Fruit fly (Drosophila melanogaster) whole organism, embryonic: ENCODE measurements around the gene mRpS9.
A peak's percentile ranks its signal among the peaks of the same experiment; 100 is the strongest.

Source experiments
- Atf3 ChIP-seq: fragments of 200-800 bp; sonication (Bioruptor generic); optimal IDR thresholded peaks from 3 replicates; lab custom pipeline; 2016; ENCODE audit warnings: missing biosample characterization, missing genetic modification characterization
- CG10267 ChIP-seq: fragments of 200-800 bp; sonication (Bioruptor generic); optimal IDR thresholded peaks from 2 replicates; lab custom pipeline; 2018; ENCODE audit warnings: missing biosample characterization, mild to moderate bottlenecking, missing genetic modification characterization, moderate library complexity
- CG10654 ChIP-seq: fragments of 200-800 bp; sonication (Bioruptor generic); optimal IDR thresholded peaks from 2 replicates; lab custom pipeline; 2016; ENCODE audit warnings: missing biosample characterization, missing genetic modification characterization
- CG11456 ChIP-seq: fragments of 200-800 bp; sonication (Bioruptor generic); IDR thresholded peaks from 3 replicates; pipeline ENCODE4 v1.3.6; 2022; ENCODE audit warnings: missing biosample characterization, missing genetic modification characterization
- CG12299 ChIP-seq: fragments of 200-800 bp; sonication (Bioruptor generic); optimal IDR thresholded peaks from 2 replicates; lab custom pipeline; 2018; ENCODE audit warnings: missing biosample characterization, mild to moderate bottlenecking, missing genetic modification characterization
- CG13287 ChIP-seq: fragments of 200-800 bp; sonication (Bioruptor generic); IDR thresholded peaks from 2 replicates; pipeline ENCODE4 v1.3.6; 2022; ENCODE audit warnings: missing biosample characterization, missing genetic modification characterization; ENCODE audit not compliant: partially characterized antibody
- CG13894 ChIP-seq: fragments of 200-800 bp; sonication (Bioruptor generic); optimal IDR thresholded peaks from 3 replicates; lab custom pipeline; 2018; ENCODE audit warnings: missing biosample characterization, mild to moderate bottlenecking, missing genetic modification characterization, moderate library complexity
- CG14050 ChIP-seq: fragments of 200-800 bp; sonication (Bioruptor generic); IDR thresholded peaks from 3 replicates; pipeline ENCODE4 v1.3.6; 2022; ENCODE audit warnings: missing biosample characterization, missing genetic modification characterization
- CG1602 ChIP-seq: fragments of 200-800 bp; sonication (Bioruptor generic); optimal IDR thresholded peaks from 3 replicates; lab custom pipeline; 2016; ENCODE audit warnings: missing biosample characterization, missing genetic modification characterization
- CG16815 ChIP-seq: fragments of 200-800 bp; sonication (Bioruptor generic); optimal IDR thresholded peaks from 3 replicates; lab custom pipeline; 2017; ENCODE audit warnings: missing biosample characterization, mild to moderate bottlenecking, missing genetic modification characterization
- CG17385 ChIP-seq: fragments of 200-800 bp; sonication (Bioruptor generic); optimal IDR thresholded peaks from 3 replicates; lab custom pipeline; 2018; ENCODE audit warnings: missing biosample characterization, mild to moderate bottlenecking, missing genetic modification characterization
- CG18011 ChIP-seq: fragments of 200-800 bp; sonication (Bioruptor generic); optimal IDR thresholded peaks from 2 replicates; lab custom pipeline; 2017; ENCODE audit warnings: missing biosample characterization, missing genetic modification characterization, mild to moderate bottlenecking, moderate library complexity, missing genotype
- CG18599 ChIP-seq: fragments of 200-800 bp; sonication (Bioruptor generic); optimal IDR thresholded peaks from 3 replicates; lab custom pipeline; 2017; ENCODE audit warnings: missing biosample characterization, missing genetic modification characterization, mild to moderate bottlenecking, moderate library complexity, missing genetic modification reagents
- CG32767 ChIP-seq: fragments of 200-800 bp; sonication (Bioruptor generic); IDR thresholded peaks from 2 replicates; pipeline ENCODE4 v1.3.6; 2022; ENCODE audit warnings: missing biosample characterization, missing genetic modification characterization
- CG3407 ChIP-seq: fragments of 200-800 bp; sonication (Bioruptor generic); optimal IDR thresholded peaks from 2 replicates; lab custom pipeline; 2018; ENCODE audit warnings: missing biosample characterization, mild to moderate bottlenecking, missing genetic modification characterization
- CG4730 ChIP-seq: fragments of 200-800 bp; sonication (Bioruptor generic); IDR thresholded peaks from 2 replicates; pipeline ENCODE4 v1.3.6; 2022; ENCODE audit warnings: missing biosample characterization, missing genetic modification characterization
- CG8765 ChIP-seq: fragments of 200-800 bp; sonication (Bioruptor generic); IDR thresholded peaks from 2 replicates; pipeline ENCODE4 v1.3.6; 2022; ENCODE audit warnings: missing biosample characterization, missing genetic modification characterization
- CTCF ChIP-seq: fragments of 200-800 bp; sonication (Bioruptor generic); optimal IDR thresholded peaks from 2 replicates; lab custom pipeline; 2017; ENCODE audit warnings: missing biosample characterization, mild to moderate bottlenecking, missing genetic modification characterization, moderate library complexity
- Dbx ChIP-seq: fragments of 200-800 bp; sonication (Bioruptor generic); IDR thresholded peaks from 3 replicates; pipeline ENCODE4 v1.3.6; 2022; ENCODE audit warnings: missing biosample characterization, missing genetic modification characterization
- Dfd ChIP-seq, 2 experiments: fragments of >200 bp; optimal IDR thresholded peaks; 2 replicates each; lab custom pipeline; 2017; ENCODE audit warnings: missing biosample characterization in 2 of 2, missing genetic modification characterization in 2 of 2
- Ets65A ChIP-seq: fragments of 200-800 bp; sonication (Bioruptor generic); peaks from one replicate; lab custom pipeline; 2016; ENCODE audit warnings: missing biosample characterization, missing genetic modification characterization
- Fer1 ChIP-seq: fragments of 200-800 bp; sonication (Bioruptor generic); optimal IDR thresholded peaks from 2 replicates; lab custom pipeline; 2017; ENCODE audit warnings: missing biosample characterization, mild to moderate bottlenecking, missing genetic modification characterization
- H2.0 ChIP-seq: fragments of 200-800 bp; sonication (Bioruptor generic); IDR thresholded peaks from 2 replicates; pipeline ENCODE4 v1.3.6; 2022; ENCODE audit warnings: missing biosample characterization, missing genetic modification characterization
- MESR4 ChIP-seq: fragments of 200-800 bp; sonication (Bioruptor generic); optimal IDR thresholded peaks from 2 replicates; lab custom pipeline; 2018; ENCODE audit warnings: missing biosample characterization, mild to moderate bottlenecking, missing genetic modification characterization, moderate library complexity
- MTF-1 ChIP-seq: fragments of 200-800 bp; sonication (Bioruptor generic); optimal IDR thresholded peaks from 2 replicates; lab custom pipeline; 2018; ENCODE audit warnings: missing biosample characterization, mild to moderate bottlenecking, missing genetic modification characterization, borderline replicate concordance
- Mes4 ChIP-seq: fragments of 200-800 bp; sonication (Bioruptor generic); optimal IDR thresholded peaks from 2 replicates; lab custom pipeline; 2016; ENCODE audit warnings: missing biosample characterization, missing genetic modification characterization
- Oli ChIP-seq: fragments of 200-800 bp; sonication (Bioruptor generic); optimal IDR thresholded peaks from 2 replicates; lab custom pipeline; 2018; ENCODE audit warnings: missing biosample characterization, mild to moderate bottlenecking, missing genetic modification characterization, moderate library complexity
- Pdp1 ChIP-seq, 2 experiments: fragments of 200-800 bp; sonication (Bioruptor generic); optimal IDR thresholded peaks; 3 replicates each; lab custom pipeline; 2016; ENCODE audit warnings: missing biosample characterization in 2 of 2, missing genetic modification characterization in 2 of 2, mild to moderate bottlenecking in 1 of 2, moderate library complexity in 1 of 2
- Ravus ChIP-seq: fragments of 200-800 bp; sonication (Bioruptor generic); IDR thresholded peaks from 2 replicates; pipeline ENCODE4 v1.3.6; 2022; ENCODE audit warnings: missing biosample characterization, missing genetic modification characterization
- Usf ChIP-seq: fragments of 200-800 bp; sonication (Bioruptor generic); optimal IDR thresholded peaks from 2 replicates; lab custom pipeline; 2017; ENCODE audit warnings: missing genotype, missing biosample characterization, missing genetic modification characterization
- aop ChIP-seq: fragments of 200-800 bp; sonication (Bioruptor generic); IDR thresholded peaks from 2 replicates; pipeline ENCODE4 v1.3.6; 2022; ENCODE audit warnings: missing biosample characterization, missing genetic modification characterization
- chif ChIP-seq, 2 experiments: fragments of 200-800 bp; sonication (Bioruptor generic); optimal IDR thresholded peaks; 3 replicates each; lab custom pipeline; 2016; ENCODE audit warnings: missing biosample characterization in 2 of 2, missing genetic modification characterization in 2 of 2
- dmrt11E ChIP-seq: fragments of 200-800 bp; sonication (Bioruptor generic); optimal IDR thresholded peaks from 3 replicates; lab custom pipeline; 2018; ENCODE audit warnings: missing biosample characterization, mild to moderate bottlenecking, missing genetic modification characterization, moderate library complexity
- dpn ChIP-seq, 2 experiments: fragments of 200-800 bp; sonication (Bioruptor generic); optimal IDR thresholded peaks; 3 replicates each; lab custom pipeline; 2016; ENCODE audit warnings: missing biosample characterization in 2 of 2, missing genetic modification characterization in 2 of 2
- eve ChIP-seq, 2 experiments: fragments of >200 bp; optimal IDR thresholded peaks; 2 replicates each; lab custom pipeline; 2017; ENCODE audit warnings: missing biosample characterization in 2 of 2, missing genetic modification characterization in 2 of 2
- fd64A ChIP-seq: fragments of 200-800 bp; sonication (Bioruptor generic); optimal IDR thresholded peaks from 3 replicates; lab custom pipeline; 2018; ENCODE audit warnings: missing biosample characterization, mild to moderate bottlenecking, missing genetic modification characterization
- fu2 ChIP-seq: fragments of 200-800 bp; sonication (Bioruptor generic); optimal IDR thresholded peaks from 2 replicates; lab custom pipeline; 2016; ENCODE audit warnings: missing biosample characterization, missing genetic modification characterization
- gsb-n ChIP-seq: fragments of 200-800 bp; sonication (Bioruptor generic); optimal IDR thresholded peaks from 3 replicates; lab custom pipeline; 2018; ENCODE audit warnings: missing biosample characterization, mild to moderate bottlenecking, missing genetic modification characterization
- lilli ChIP-seq: fragments of 200-800 bp; sonication (Bioruptor generic); optimal IDR thresholded peaks from 3 replicates; lab custom pipeline; 2016; ENCODE audit warnings: missing biosample characterization, missing genetic modification characterization
- lov ChIP-seq, 2 experiments: fragments of 200-800 bp in 1 of 2; fragments of >200 bp in 1 of 2; sonication (Bioruptor generic) in 1 of 2; IDR thresholded peaks in 1 of 2; optimal IDR thresholded peaks in 1 of 2; 2 replicates in 1 of 2; 3 replicates in 1 of 2; pipeline versions ENCODE4 v1.3.6 to Lab custom; 2017 to 2022; ENCODE audit warnings: missing biosample characterization in 1 of 2, missing genetic modification characterization in 1 of 2
- luna ChIP-seq: fragments of 200-800 bp; sonication (Bioruptor generic); optimal IDR thresholded peaks from 2 replicates; lab custom pipeline; 2016; ENCODE audit warnings: missing biosample characterization, missing genetic modification characterization
- mld ChIP-seq: fragments of 200-800 bp; sonication (Bioruptor generic); IDR thresholded peaks from 3 replicates; pipeline ENCODE4 v1.3.6; 2022; ENCODE audit warnings: missing biosample characterization, missing genetic modification characterization; ENCODE audit not compliant: partially characterized antibody
- rib ChIP-seq: fragments of 200-800 bp; sonication (Bioruptor generic); IDR thresholded peaks from 2 replicates; pipeline ENCODE4 v1.3.6; 2022; ENCODE audit warnings: missing biosample characterization, missing genetic modification characterization
- ssp ChIP-seq: fragments of 200-800 bp; sonication (Bioruptor generic); IDR thresholded peaks from 2 replicates; pipeline ENCODE4 v1.3.6; 2022; ENCODE audit warnings: missing biosample characterization, missing genetic modification characterization
- tin ChIP-seq: fragments of 200-800 bp; sonication (Bioruptor generic); optimal IDR thresholded peaks from 3 replicates; lab custom pipeline; 2016; ENCODE audit warnings: missing biosample characterization, missing genetic modification characterization
- ttk ChIP-seq: fragments of 200-800 bp; sonication (Bioruptor generic); IDR thresholded peaks from 2 replicates; pipeline ENCODE4 v2.1.2; 2022; ENCODE audit warnings: missing biosample characterization, missing genetic modification characterization
- twi ChIP-seq: fragments of 200-800 bp; optimal IDR thresholded peaks from 2 replicates; lab custom pipeline; 2019; ENCODE audit warnings: missing biosample characterization, mild to moderate bottlenecking, missing genetic modification characterization, moderate library complexity
- vvl ChIP-seq: fragments of 200-800 bp; sonication (Bioruptor generic); IDR thresholded peaks from 2 replicates; pipeline ENCODE4 v1.3.6; 2022; ENCODE audit warnings: missing biosample characterization, missing genetic modification characterization
- zfh1 ChIP-seq: fragments of 200-800 bp; sonication (Bioruptor generic); IDR thresholded peaks from 3 replicates; pipeline ENCODE4 v1.3.6; 2022; ENCODE audit warnings: missing biosample characterization, missing genetic modification characterization

mRpS9 gene

DNA sequence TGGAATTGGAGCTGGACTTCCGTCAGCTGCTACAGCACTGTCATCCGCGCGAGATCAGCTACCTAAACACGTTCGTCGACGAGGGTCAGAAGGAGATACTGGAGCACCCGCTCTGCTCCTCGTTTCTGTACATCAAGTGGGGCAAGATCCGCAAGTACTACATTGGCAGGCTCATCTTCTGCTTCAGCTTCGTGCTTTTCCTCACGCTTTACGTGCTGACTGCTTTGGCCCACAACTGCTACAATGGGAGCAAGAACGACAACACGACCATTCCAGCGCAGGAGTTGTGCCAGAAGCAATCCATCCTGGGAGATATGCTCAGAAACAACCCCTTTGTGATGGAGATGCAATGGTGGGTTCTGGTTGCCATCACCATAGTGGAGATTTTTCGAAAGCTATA is 3.2 kb downstream of the mRpS9 start:
- TF ChIP-seq Dbx (GFP tag; lab: Robert Waterston, UW) (no peak), Ets65A (GFP tag; lab: Kevin White, UChicago) (peak; percentile 94), CG3407 (GFP tag; lab: Kevin White, UChicago) (no peak)

DNA sequence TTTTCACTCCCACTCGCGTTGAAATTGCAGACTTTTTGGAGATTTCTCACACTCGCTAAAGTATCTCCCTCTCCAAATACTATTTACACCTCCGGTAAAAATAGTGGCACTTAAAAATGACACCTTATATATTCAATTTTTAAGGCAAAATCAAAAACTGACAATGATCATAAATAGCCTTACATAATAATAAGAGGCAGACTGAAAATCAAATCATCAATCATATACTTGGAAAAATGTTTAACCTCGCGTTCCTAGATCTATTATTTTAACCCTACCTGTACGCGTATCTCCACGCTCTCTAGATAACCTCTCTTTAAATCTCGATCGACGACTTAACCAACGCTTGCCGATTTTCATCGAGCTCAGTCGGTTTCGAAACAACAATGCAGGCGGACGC is 7.0 kb downstream of the mRpS9 start:
- peak; percentile 70 for TF ChIP-seq Oli (tag; lab: Kevin White, UChicago)
- TF ChIP-seq CG18599 (GFP tag; lab: Kevin White, UChicago) = no peak
- TF ChIP-seq luna = no peak
- peak in 1 of 2 experiments; percentile 24 for TF ChIP-seq chif (GFP tag; optimal IDR thresholded peaks at IDR 0.05; lab: Kevin White, UChicago)
- peak; percentile 74 for TF ChIP-seq CG17385
- TF ChIP-seq CG14050 = peak; percentile 72
- TF ChIP-seq Dfd (GFP tag; optimal IDR thresholded peaks at IDR 0.05; lab: Kevin White, UChicago) = no peak
- no peak for TF ChIP-seq Usf
- TF ChIP-seq CG12299 (tag; lab: Kevin White, UChicago) = no peak
- TF ChIP-seq CG13287 (GFP tag; lab: Robert Waterston, UW) = no peak
- TF ChIP-seq CG32767 (GFP tag; lab: Robert Waterston, UW) = 0 out of 2 replicates have a peak, but pooled peaks have one; percentile 15
- TF ChIP-seq vvl (GFP tag; lab: Robert Waterston, UW) = peak; percentile 87
- TF ChIP-seq CG8765 (GFP tag; lab: Robert Waterston, UW) = no peak; the same call in 1 of the 2 replicates
- TF ChIP-seq CG3407 (GFP tag; lab: Kevin White, UChicago) = no peak
- no peak for TF ChIP-seq gsb-n (tag; lab: Kevin White, UChicago)
- peak; percentile 63 for TF ChIP-seq zfh1 (GFP tag; lab: Robert Waterston, UW)
- TF ChIP-seq lov (optimal IDR thresholded peaks at IDR 0.05; lab: Kevin White, UChicago) = no peak
- no peak for TF ChIP-seq lov (GFP tag; IDR thresholded peaks at IDR 0.05; lab: Robert Waterston, UW)
- no peak for TF ChIP-seq CTCF
- TF ChIP-seq rib (GFP tag; lab: Robert Waterston, UW) = peak; percentile 45
- TF ChIP-seq CG13894 = no peak
- TF ChIP-seq H2.0 = peak; percentile 61
- TF ChIP-seq Pdp1 (GFP tag; optimal IDR thresholded peaks at IDR 0.05; lab: Kevin White, UChicago) = peak; percentile 59 to 66
- TF ChIP-seq CG1602 (GFP tag; lab: Kevin White, UChicago) = peak; percentile 35
- TF ChIP-seq CG10267 = peak; percentile 49
- 0 out of 2 replicates have a peak, but pooled peaks have one; percentile 29 for TF ChIP-seq ssp (GFP tag; lab: Robert Waterston, UW)
- TF ChIP-seq CG10654 = peak; percentile 41
- peak; percentile 30 for TF ChIP-seq tin (GFP tag; lab: Kevin White, UChicago)
- TF ChIP-seq Mes4 = no peak
- TF ChIP-seq aop = no peak
- TF ChIP-seq ttk (GFP tag; lab: Robert Waterston, UW) = peak; percentile 69
- no peak for TF ChIP-seq dmrt11E
- no peak for TF ChIP-seq CG18011 (GFP tag; lab: Kevin White, UChicago)
- no peak for TF ChIP-seq MTF-1 (GFP tag; lab: Kevin White, UChicago)
- TF ChIP-seq Fer1 = peak; percentile 83
- TF ChIP-seq CG16815 (GFP tag; lab: Kevin White, UChicago) = peak; percentile 5
- TF ChIP-seq CG4730 = peak; percentile 42; the same call in 1 of the 2 replicates
- TF ChIP-seq dpn (GFP tag; optimal IDR thresholded peaks at IDR 0.05; lab: Kevin White, UChicago) = peak; percentile 63 to 66
- TF ChIP-seq Ravus (GFP tag; lab: Robert Waterston, UW) = peak; percentile 29
- TF ChIP-seq lilli = peak; percentile 78
- no peak for TF ChIP-seq fu2 (GFP tag; lab: Kevin White, UChicago)
- TF ChIP-seq mld = no peak
- peak; percentile 74; the same call in 2 of the 3 replicates for TF ChIP-seq CG11456 (GFP tag; lab: Robert Waterston, UW)
- TF ChIP-seq fd64A (GFP tag; lab: Kevin White, UChicago) = no peak
- TF ChIP-seq twi = no peak
- TF ChIP-seq MESR4 (GFP tag; lab: Kevin White, UChicago) = no peak
- no peak for TF ChIP-seq eve (GFP tag; optimal IDR thresholded peaks at IDR 0.05; lab: Kevin White, UChicago)
- no peak for TF ChIP-seq Atf3 (GFP tag; lab: Kevin White, UChicago)
